Worm (Caenorhabditis elegans): ENCODE data around the gene mon-2.

mon-2 gene

ce11 chrIV:12056603-12057002, 40.0 kb upstream of the mon-2 start, which contains the start of gene K08E4.2 (continued):
- TF ChIP-seq efl-1 (GFP tag; optimal IDR thresholded peaks at IDR 0.05) (peak; percentile 58), madf-6 (GFP tag; IDR thresholded peaks at IDR 0.05) (peak; percentile 57; the same call in 1 of the 2 replicates), xnd-1 (tag; optimal IDR thresholded peaks at IDR 0.05) (peak; percentile 28), nfya-1 (tag; optimal IDR thresholded peaks at IDR 0.05; ENCODE audit: borderline replicate concordance, insufficient read depth) (no peak), ceh-91 (GFP tag; IDR thresholded peaks at IDR 0.05) (0 out of 2 replicates have a peak, but pooled peaks have one; percentile 8), ceh-100 (GFP tag; IDR thresholded peaks at IDR 0.05) (no peak), lin-26 (GFP tag; IDR thresholded peaks at IDR 0.05) (no peak), sea-2 (GFP tag; IDR thresholded peaks at IDR 0.05) (no peak)

ce11 chrIV:12057508-12057907, 39.1 kb upstream of the mon-2 start, which contains the start of gene K08E4.3:
Gene K08E4.3 (plus strand): TSS chrIV:12057742.
- TF ChIP-seq mcd-1 (GFP tag; IDR thresholded peaks at IDR 0.05): no peak
- TF ChIP-seq snpc-3.4 (tag; optimal IDR thresholded peaks at IDR 0.05): no peak
- TF ChIP-seq lag-1 (GFP tag; IDR thresholded peaks at IDR 0.05): no peak
- no peak for TF ChIP-seq tbx-9 (tag; optimal IDR thresholded peaks at IDR 0.05; ENCODE audit: borderline replicate concordance)
- no peak for TF ChIP-seq let-526 (GFP tag; IDR thresholded peaks at IDR 0.05)
- TF ChIP-seq madf-6 (GFP tag; IDR thresholded peaks at IDR 0.05): no peak
- TF ChIP-seq D2030.7 (GFP tag; IDR thresholded peaks at IDR 0.05): no peak
- TF ChIP-seq nhr-80 (tag; optimal IDR thresholded peaks at IDR 0.05): no peak
- no peak for TF ChIP-seq efl-1 (GFP tag; optimal IDR thresholded peaks at IDR 0.05)
- no peak for TF ChIP-seq Y79H2A.3 (GFP tag; conservative IDR thresholded peaks at IDR 0.05)
- no peak for TF ChIP-seq B0336.3 (GFP tag; IDR thresholded peaks at IDR 0.05)
- no peak for TF ChIP-seq ztf-18 (tag; optimal IDR thresholded peaks at IDR 0.05)
- no peak for TF ChIP-seq K12H6.12 (tag; optimal IDR thresholded peaks at IDR 0.05)
- TF ChIP-seq rcor-1 (GFP tag; IDR thresholded peaks at IDR 0.05): no peak
- no peak for TF ChIP-seq attf-6 (GFP tag; IDR thresholded peaks at IDR 0.05)
- no peak for TF ChIP-seq Y67H2A.10 (GFP tag; conservative IDR thresholded peaks at IDR 0.05)
- TF ChIP-seq zfh-2 (GFP tag; conservative IDR thresholded peaks at IDR 0.05): no peak
- TF ChIP-seq ceh-40 (GFP tag; IDR thresholded peaks at IDR 0.05): no peak

- TF ChIP-seq lin-40 (tag; optimal IDR thresholded peaks at IDR 0.05): no peak
- TF ChIP-seq atf-7 (tag; optimal IDR thresholded peaks at IDR 0.05): no peak
- TF ChIP-seq ztf-26 (tag; optimal IDR thresholded peaks at IDR 0.05): no peak
- no peak for TF ChIP-seq attf-6 (GFP tag; IDR thresholded peaks at IDR 0.05)
- TF ChIP-seq ceh-100 (GFP tag; IDR thresholded peaks at IDR 0.05): no peak
- no peak for TF ChIP-seq tbp1 (GFP tag; optimal IDR thresholded peaks at IDR 0.05)
- TF ChIP-seq akir-1 (GFP tag; optimal IDR thresholded peaks at IDR 0.05): no peak
- TF ChIP-seq T26A5.8 (tag; optimal IDR thresholded peaks at IDR 0.05): no peak
- no peak for TF ChIP-seq K11D2.4 (GFP tag; IDR thresholded peaks at IDR 0.05)
- TF ChIP-seq aptf-3 (GFP tag; IDR thresholded peaks at IDR 0.05): no peak
- TF ChIP-seq lin-54 (GFP tag; optimal IDR thresholded peaks at IDR 0.05): no peak
- TF ChIP-seq F55B11.4 (tag; optimal IDR thresholded peaks at IDR 0.05; ENCODE audit: borderline replicate concordance, insufficient read depth): no peak
- TF ChIP-seq ets-4 (GFP tag; optimal IDR thresholded peaks at IDR 0.05): no peak
- TF ChIP-seq lir-1 (GFP tag; conservative IDR thresholded peaks at IDR 0.05): no peak
- no peak for TF ChIP-seq ceh-58 (GFP tag; IDR thresholded peaks at IDR 0.05)
- TF ChIP-seq Y53G8AR.9 (GFP tag; conservative IDR thresholded peaks at IDR 0.05): no peak
- TF ChIP-seq snpc-1.3 (tag; optimal IDR thresholded peaks at IDR 0.05; ENCODE audit: insufficient read depth): no peak
- TF ChIP-seq ceh-27 (GFP tag; optimal IDR thresholded peaks at IDR 0.05): no peak
- no peak for TF ChIP-seq B0019.2 (GFP tag; conservative IDR thresholded peaks at IDR 0.05)
- TF ChIP-seq cebp-2 (GFP tag; IDR thresholded peaks at IDR 0.05): no peak
Observed at ce11 chrIV:12061229-12061628, 35.4 kb upstream of the mon-2 start, which contains the start of gene K08E4.8. Gene K08E4.8 (minus strand): TSS chrIV:12061329.
